Fruit fly (Drosophila melanogaster): ENCODE data around the gene CG17648.

The CG17648 gene

DNA sequence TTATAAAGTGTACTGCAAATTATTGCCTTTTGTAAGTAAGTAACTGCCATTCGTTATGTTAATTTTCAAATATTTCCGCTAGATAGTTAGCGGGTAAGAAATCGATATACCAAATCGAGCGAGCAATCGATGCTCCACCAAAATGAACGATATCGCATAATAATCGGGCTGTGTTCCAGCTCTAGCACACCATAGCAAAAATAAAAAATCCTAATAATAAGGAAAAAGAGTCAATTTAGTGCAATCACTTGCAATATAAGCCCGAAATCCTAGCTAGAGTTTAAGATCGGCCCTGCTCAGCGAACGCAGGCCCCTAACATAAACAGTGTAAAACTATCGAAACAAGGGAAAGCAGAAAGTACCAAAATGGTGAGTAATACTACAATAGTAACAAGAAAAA is 47.4 kb upstream of the CG17648 start, which contains the start of gene cpb (continued):
- TF ChIP-seq zen2 (GFP tag; IDR thresholded peaks at IDR 0.05; ENCODE audit: partially characterized antibody): peak; percentile 88; the same call in 2 of the 3 replicates
- peak; percentile 62 for TF ChIP-seq pzg (GFP tag; optimal IDR thresholded peaks at IDR 0.05)
- TF ChIP-seq CG2116 (GFP tag; optimal IDR thresholded peaks at IDR 0.05): peak; percentile 78
- peak; percentile 34 for TF ChIP-seq CG2712 (tag; optimal IDR thresholded peaks at IDR 0.05)
- no peak for TF ChIP-seq CG31224 (GFP tag; IDR thresholded peaks at IDR 0.05)
- peak; percentile 70 for TF ChIP-seq MESR4 (GFP tag; optimal IDR thresholded peaks at IDR 0.05)
- no peak for TF ChIP-seq tx (GFP tag; optimal IDR thresholded peaks at IDR 0.05)
- peak; percentile 6 for TF ChIP-seq Ets97D (GFP tag; optimal IDR thresholded peaks at IDR 0.05)
- TF ChIP-seq tgo (GFP tag; IDR thresholded peaks at IDR 0.05): no peak
- no peak for TF ChIP-seq da (GFP tag; optimal IDR thresholded peaks at IDR 0.05)
- TF ChIP-seq Scr (GFP tag; IDR thresholded peaks at IDR 0.05; ENCODE audit: partially characterized antibody): peak; percentile 88
- peak; percentile 96 for TF ChIP-seq CG34224 (GFP tag; IDR thresholded peaks at IDR 0.05; ENCODE audit: partially characterized antibody)
- TF ChIP-seq br (optimal IDR thresholded peaks at IDR 0.05): no peak
- no peak for TF ChIP-seq run (tag; optimal IDR thresholded peaks at IDR 0.05)

DNA sequence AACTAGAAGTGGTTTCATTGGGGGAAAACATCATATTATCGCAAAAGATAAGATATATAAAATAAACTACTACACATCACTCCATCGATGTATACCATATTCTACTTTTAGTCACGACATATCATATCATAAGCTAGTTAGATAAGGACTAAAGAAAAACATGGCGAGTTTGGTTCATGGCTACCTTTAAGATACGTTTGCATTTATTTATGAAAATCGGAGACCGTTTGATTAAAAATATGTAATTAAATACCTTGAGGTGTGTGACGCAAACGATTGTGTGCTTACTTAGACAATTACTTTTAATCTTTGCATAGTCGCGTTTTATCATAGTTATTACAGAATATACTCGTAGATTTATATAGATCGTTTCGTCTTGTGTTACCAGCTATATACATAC is 45.1 kb upstream of the CG17648 start:
- TF ChIP-seq gcm2 (GFP tag; optimal IDR thresholded peaks at IDR 0.05) (no peak), HHEX (GFP tag; optimal IDR thresholded peaks at IDR 0.05) (no peak), exex (tag; optimal IDR thresholded peaks at IDR 0.05) (peak; percentile 91), mirr (GFP tag; optimal IDR thresholded peaks at IDR 0.05) (peak; percentile 86)

DNA sequence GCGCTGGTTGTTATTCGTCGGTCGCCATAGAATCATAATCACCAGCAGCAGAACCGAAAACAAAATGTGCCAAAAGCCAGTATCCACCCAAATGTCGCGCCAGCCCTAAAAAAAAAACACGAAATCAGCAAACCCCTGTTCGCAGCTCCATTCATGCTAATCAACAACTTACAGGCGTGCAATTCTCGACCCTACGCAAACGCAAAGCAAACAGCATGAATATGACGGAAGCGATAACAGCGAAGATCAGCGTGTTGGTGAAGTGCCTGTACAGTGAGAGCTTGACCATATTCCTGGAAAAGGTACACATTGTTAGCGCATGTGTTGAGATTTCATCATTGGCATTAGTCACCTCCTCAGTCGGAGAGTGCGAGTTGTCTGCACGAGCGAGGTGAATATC is 44.0 kb upstream of the CG17648 start:
- TF ChIP-seq CG34224 (GFP tag; IDR thresholded peaks at IDR 0.05; ENCODE audit: partially characterized antibody): no peak

DNA sequence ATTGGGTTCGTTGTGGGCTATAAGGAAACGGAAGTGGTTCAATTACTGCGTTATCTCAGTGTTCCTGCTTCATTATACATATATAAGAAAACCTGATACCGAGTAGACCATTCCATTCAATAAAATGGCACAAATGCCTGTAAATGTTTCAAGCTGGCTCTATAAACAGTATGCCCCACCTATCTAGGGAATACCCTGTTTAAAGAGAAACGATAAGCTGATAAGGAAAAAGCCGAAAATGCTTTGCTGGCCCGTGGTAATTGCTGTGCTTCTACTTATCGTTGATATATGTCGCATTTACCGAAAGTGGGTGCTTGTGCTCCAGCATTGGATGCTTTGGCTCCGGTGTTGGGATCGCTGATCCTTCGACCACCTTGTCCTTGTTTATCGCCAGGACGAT is 42.8 kb upstream of the CG17648 start:
- TF ChIP-seq Hmx (GFP tag; optimal IDR thresholded peaks at IDR 0.05) (no peak), lilli (GFP tag; optimal IDR thresholded peaks at IDR 0.05) (no peak), Hsf (GFP tag; optimal IDR thresholded peaks at IDR 0.05) (no peak), tna (GFP tag; IDR thresholded peaks at IDR 0.05; ENCODE audit: partially characterized antibody) (no peak), CG13287 (GFP tag; IDR thresholded peaks at IDR 0.05; ENCODE audit: partially characterized antibody) (no peak), Blimp-1 (GFP tag; optimal IDR thresholded peaks at IDR 0.05) (no peak), danr (GFP tag; IDR thresholded peaks at IDR 0.05) (no peak), CG8089 (GFP tag; optimal IDR thresholded peaks at IDR 0.05) (no peak), caup (GFP tag; optimal IDR thresholded peaks at IDR 0.05; ENCODE audit: severe bottlenecking) (no peak), row (GFP tag; IDR thresholded peaks at IDR 0.05) (peak; percentile 48; the same call in 2 of the 3 replicates), Lpt (GFP tag; optimal IDR thresholded peaks at IDR 0.05) (no peak), NK7.1 (GFP tag; optimal IDR thresholded peaks at IDR 0.05) (no peak), CG7372 (GFP tag; IDR thresholded peaks at IDR 0.05) (no peak), lola (GFP tag; optimal IDR thresholded peaks at IDR 0.05) (no peak), Doc3 (GFP tag; IDR thresholded peaks at IDR 0.05; ENCODE audit: partially characterized antibody) (no peak), Ada2b (GFP tag; IDR thresholded peaks at IDR 0.05) (no peak), CG7963 (GFP tag; IDR thresholded peaks at IDR 0.05; ENCODE audit: partially characterized antibody) (no peak), nom (GFP tag; optimal IDR thresholded peaks at IDR 0.05) (no peak), Opbp (GFP tag; IDR thresholded peaks at IDR 0.05; ENCODE audit: partially characterized antibody) (no peak), HLH3B (GFP tag; IDR thresholded peaks at IDR 0.05) (no peak), dmrt99B (tag; optimal IDR thresholded peaks at IDR 0.05) (no peak), inv (GFP tag; IDR thresholded peaks at IDR 0.05; ENCODE audit: partially characterized antibody) (no peak), CG11085 (GFP tag; IDR thresholded peaks at IDR 0.05) (no peak), bab2 (GFP tag; optimal IDR thresholded peaks at IDR 0.05) (no peak), slbo (GFP tag; IDR thresholded peaks at IDR 0.05) (no peak), CG14441 (GFP tag; IDR thresholded peaks at IDR 0.05) (no peak), GATAe (GFP tag; conservative IDR thresholded peaks at IDR 0.05) (0 out of 2 replicates have a peak, but pooled peaks have one; percentile 32), Myb (GFP tag; optimal IDR thresholded peaks at IDR 0.05) (no peak), Ets65A (GFP tag) (peak; percentile 18)
